Worm (Caenorhabditis elegans): ENCODE results near the gene lon-2.

DNA sequence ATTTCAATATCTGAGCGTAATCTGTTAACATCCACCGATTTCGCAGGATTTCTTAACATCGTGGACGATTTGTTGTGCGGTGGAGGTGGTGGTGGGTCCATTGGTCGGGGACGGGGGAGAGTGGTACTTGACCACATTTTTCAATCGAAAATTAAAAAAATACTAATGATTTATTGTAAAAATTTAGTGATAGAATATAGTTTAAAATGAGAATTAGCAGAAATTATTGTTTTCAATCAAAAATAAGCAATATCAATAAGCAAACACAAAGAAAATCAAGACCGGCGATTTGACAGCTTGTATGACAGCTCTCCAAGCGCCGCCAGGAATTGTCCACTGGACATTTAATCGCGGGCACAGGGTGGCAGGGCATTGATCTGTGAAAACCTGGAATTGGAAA lies 33.3 kb upstream of the lon-2 start, which contains the start of gene hum-10:
- no peak for TF ChIP-seq dao-5 (tag; optimal IDR thresholded peaks at IDR 0.05)
- TF ChIP-seq him-1 (tag; optimal IDR thresholded peaks at IDR 0.05), result no peak

All from whole organism, L4/young adult.